Fruit fly (Drosophila melanogaster): ENCODE results near the gene Ost48.
A peak's percentile ranks its signal among the peaks of the same experiment; 100 is the strongest.

Ost48 gene

DNA sequence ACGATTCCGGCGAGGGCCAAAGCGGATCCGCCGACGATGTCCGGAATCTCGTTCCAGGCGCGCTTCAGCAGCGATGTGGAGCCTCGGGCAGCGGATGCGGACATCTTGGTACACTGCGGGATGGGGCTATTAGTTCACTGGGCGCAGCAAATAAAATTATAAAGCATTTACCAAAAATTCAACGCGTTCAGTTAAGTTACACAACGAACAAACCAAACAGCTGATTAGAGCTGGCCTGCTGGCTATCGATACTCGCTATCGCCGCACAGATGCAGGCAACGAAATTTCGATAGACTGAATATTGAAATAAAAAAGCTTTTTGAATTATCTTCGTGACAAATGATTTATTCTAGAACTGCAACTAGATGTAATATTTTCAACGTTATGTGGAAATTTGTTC lies 1.4 kb upstream of the Ost48 start, which contains the start of gene NdufA3 (continued):
- TF ChIP-seq CG13287 (GFP tag; IDR thresholded peaks at IDR 0.05; ENCODE audit: partially characterized antibody) = peak; percentile 83
- TF ChIP-seq pho (GFP tag; optimal IDR thresholded peaks at IDR 0.05) = no peak
- peak; percentile 23 for TF ChIP-seq stwl (tag; optimal IDR thresholded peaks at IDR 0.05)
- TF ChIP-seq Kr (GFP tag; optimal IDR thresholded peaks at IDR 0.05) = no peak
- no peak for TF ChIP-seq CG34376 (GFP tag; optimal IDR thresholded peaks at IDR 0.05)
- TF ChIP-seq prd (optimal IDR thresholded peaks at IDR 0.05) = no peak
- no peak for TF ChIP-seq prd (GFP tag; IDR thresholded peaks at IDR 0.05)
- no peak for TF ChIP-seq CG7987 (GFP tag; optimal IDR thresholded peaks at IDR 0.05)
- TF ChIP-seq chn (GFP tag; optimal IDR thresholded peaks at IDR 0.05) = no peak
- no peak for TF ChIP-seq gsb (GFP tag; IDR thresholded peaks at IDR 0.05)
- peak; percentile 18 for TF ChIP-seq CG15514 (GFP tag; optimal IDR thresholded peaks at IDR 0.05)
- no peak for TF ChIP-seq PHDP (tag; optimal IDR thresholded peaks at IDR 0.05)
- TF ChIP-seq CG6175 (GFP tag; IDR thresholded peaks at IDR 0.05) = no peak
- no peak for TF ChIP-seq Meics (GFP tag; optimal IDR thresholded peaks at IDR 0.05)
- TF ChIP-seq shn (GFP tag; optimal IDR thresholded peaks at IDR 0.05) = no peak
- no peak for TF ChIP-seq gt (GFP tag; IDR thresholded peaks at IDR 0.05)
- peak; percentile 32 for TF ChIP-seq HmgZ (tag; optimal IDR thresholded peaks at IDR 0.05)
- no peak for TF ChIP-seq Aef1 (GFP tag; IDR thresholded peaks at IDR 0.05)
- no peak for TF ChIP-seq HLH3B (GFP tag; IDR thresholded peaks at IDR 0.05)
- TF ChIP-seq bbx (GFP tag; IDR thresholded peaks at IDR 0.05; ENCODE audit: partially characterized antibody) = peak; percentile 83
- TF ChIP-seq CG7271 (tag; optimal IDR thresholded peaks at IDR 0.05) = no peak
- TF ChIP-seq CG9215 (GFP tag; IDR thresholded peaks at IDR 0.05) = no peak
- no peak for TF ChIP-seq CG12769 (tag; optimal IDR thresholded peaks at IDR 0.05)
- TF ChIP-seq Spps (tag; optimal IDR thresholded peaks at IDR 0.05) = no peak
- no peak for TF ChIP-seq tx (GFP tag; optimal IDR thresholded peaks at IDR 0.05)
- no peak for TF ChIP-seq CG7372 (GFP tag; IDR thresholded peaks at IDR 0.05)
- TF ChIP-seq CG13123 (GFP tag; optimal IDR thresholded peaks at IDR 0.05) = no peak
- no peak for TF ChIP-seq CG12744 (GFP tag; optimal IDR thresholded peaks at IDR 0.05)
- TF ChIP-seq croc (GFP tag; conservative IDR thresholded peaks at IDR 0.05) = no peak
- TF ChIP-seq CG7556 (GFP tag; optimal IDR thresholded peaks at IDR 0.05) = no peak
- TF ChIP-seq pb (GFP tag; optimal IDR thresholded peaks at IDR 0.05) = no peak
- no peak for TF ChIP-seq CG7786 (GFP tag; optimal IDR thresholded peaks at IDR 0.05)
- no peak for TF ChIP-seq dimm (GFP tag; IDR thresholded peaks at IDR 0.05)
- no peak for TF ChIP-seq p53 (GFP tag; optimal IDR thresholded peaks at IDR 0.05)
- no peak for TF ChIP-seq danr (GFP tag; IDR thresholded peaks at IDR 0.05)
- TF ChIP-seq row (GFP tag; IDR thresholded peaks at IDR 0.05) = peak; percentile 67
- TF ChIP-seq da (GFP tag; optimal IDR thresholded peaks at IDR 0.05) = no peak
- no peak for TF ChIP-seq CG5245 (GFP tag; optimal IDR thresholded peaks at IDR 0.05)
- TF ChIP-seq CG18011 (GFP tag; optimal IDR thresholded peaks at IDR 0.05) = no peak
- TF ChIP-seq Hmx (GFP tag; optimal IDR thresholded peaks at IDR 0.05) = no peak
- no peak for TF ChIP-seq MTF-1 (GFP tag; optimal IDR thresholded peaks at IDR 0.05; ENCODE audit: borderline replicate concordance)
- peak; percentile 82 for TF ChIP-seq Opbp (GFP tag; IDR thresholded peaks at IDR 0.05; ENCODE audit: partially characterized antibody)
- TF ChIP-seq CG1602 (GFP tag; optimal IDR thresholded peaks at IDR 0.05) = no peak
- TF ChIP-seq onecut (GFP tag; IDR thresholded peaks at IDR 0.05) = no peak
- no peak for TF ChIP-seq bsh (GFP tag; optimal IDR thresholded peaks at IDR 0.05)
- TF ChIP-seq Fer1 (GFP tag; optimal IDR thresholded peaks at IDR 0.05) = no peak
- TF ChIP-seq CG17829 (tag; optimal IDR thresholded peaks at IDR 0.05) = peak; percentile 11
- TF ChIP-seq Tbp (GFP tag; optimal IDR thresholded peaks at IDR 0.05) = no peak
- TF ChIP-seq CG30020 (tag; optimal IDR thresholded peaks at IDR 0.05) = no peak
- no peak for TF ChIP-seq CG11696 (GFP tag; IDR thresholded peaks at IDR 0.05)
- no peak for TF ChIP-seq CG8290 (GFP tag; optimal IDR thresholded peaks at IDR 0.05)
- peak in 1 of 2 experiments; percentile 19 for TF ChIP-seq CG8290 (tag; optimal IDR thresholded peaks at IDR 0.05)
- TF ChIP-seq NC2α (GFP tag; optimal IDR thresholded peaks at IDR 0.05) = no peak
